Worm (Caenorhabditis elegans) whole organism, L1 larva: ENCODE measurements around the gene cog-1.

Source experiments
- fkh-10 ChIP-seq: sonication (generic microtip); optimal IDR thresholded peaks from 2 replicates; lab custom pipeline; 2017; ENCODE audit warnings: missing biosample characterization, missing genetic modification reagents, missing genetic modification characterization
- lir-3 ChIP-seq: sonication (generic microtip); optimal IDR thresholded peaks from 2 replicates; lab custom pipeline; 2016; ENCODE audit warnings: mild to moderate bottlenecking, missing genetic modification characterization, moderate library complexity, missing compliant biosample characterization; ENCODE audit not compliant: poor library complexity
- nhr-237 ChIP-seq: fragments of 150-350 bp; optimal IDR thresholded peaks from 2 replicates; lab custom pipeline; 2014; ENCODE audit warnings: missing biosample characterization, missing genetic modification characterization
- nhr-28 ChIP-seq: fragments of 150-350 bp; optimal IDR thresholded peaks from 2 replicates; lab custom pipeline; 2014; ENCODE audit warnings: missing biosample characterization, missing genetic modification characterization

ce11 chrII:14876737-14877203 lies 25.5 kb upstream of the cog-1 start, which contains the start of gene Y53F4A.2:
- no peak for TF ChIP-seq lir-3
- no peak for TF ChIP-seq fkh-10 (GFP tag; lab: Kevin White, UChicago)
- TF ChIP-seq nhr-237 = no peak
- no peak for TF ChIP-seq nhr-28 (tag; lab: Kevin White, UChicago)
